Worm (Caenorhabditis elegans) whole organism, L4/young adult: ENCODE measurements around the gene C14A11.5.

Source experiments
- W03F9.2 ChIP-seq: fragments of 150-350 bp; optimal IDR thresholded peaks from 2 replicates; lab custom pipeline; 2014; ENCODE audit warnings: missing biosample characterization, missing genetic modification characterization
- dao-5 ChIP-seq: sonication (generic microtip); optimal IDR thresholded peaks from 2 replicates; lab custom pipeline; 2016; ENCODE audit warnings: missing genotype, missing genetic modification characterization, moderate library complexity, missing compliant biosample characterization
- him-1 ChIP-seq: sonication (generic microtip); optimal IDR thresholded peaks from 2 replicates; lab custom pipeline; 2016; ENCODE audit warnings: missing genotype, missing genetic modification reagents, missing genetic modification characterization, missing compliant biosample characterization

Gene C14A11.5

DNA sequence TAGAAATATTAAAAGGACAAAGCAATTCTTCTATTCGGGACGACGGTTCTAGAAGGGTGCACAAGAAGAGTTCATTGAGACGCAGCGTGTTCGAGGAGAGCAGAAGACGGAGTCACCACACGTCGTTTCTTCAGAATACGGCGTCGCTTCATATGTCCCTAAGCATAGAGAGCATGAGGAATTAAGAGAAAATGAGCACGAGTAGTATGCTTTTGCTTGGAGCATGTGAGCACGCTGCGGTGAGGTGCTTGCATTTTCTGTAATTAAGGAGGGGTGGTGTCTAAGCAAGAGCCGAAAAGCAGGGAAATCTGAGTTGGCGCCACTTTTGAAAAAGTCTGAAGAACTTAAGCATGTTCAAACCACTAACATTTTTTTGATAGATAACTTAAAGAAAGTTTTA is at the start of gene C14A11.5:
Gene C14A11.5, minus strand, starts transcription at position 139 of the 400 bp plus-strand sequence.
- TF ChIP-seq dao-5 (tag; lab: Kevin White, UChicago) (no peak), him-1 (tag; lab: Kevin White, UChicago) (no peak), W03F9.2 (tag; lab: Kevin White, UChicago) (no peak)

DNA sequence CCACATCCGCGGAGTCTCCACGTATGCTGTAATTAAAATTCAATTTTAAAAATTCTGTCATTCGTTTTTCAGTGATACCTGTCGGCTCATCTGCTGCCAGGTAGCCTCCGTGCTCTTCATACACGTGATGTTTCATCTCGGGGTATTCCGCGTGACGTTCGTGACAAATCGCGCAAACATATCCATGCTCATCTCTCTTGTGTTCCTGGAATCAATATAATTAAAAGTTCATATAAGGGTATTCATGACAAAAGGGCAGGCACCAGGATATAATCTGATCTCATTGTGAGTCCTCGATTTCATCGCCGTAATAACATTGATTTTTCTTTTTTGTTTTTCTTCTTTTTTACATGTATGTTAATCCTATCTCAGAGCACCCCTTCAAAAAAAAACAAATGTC is 46.6 kb upstream of the C14A11.5 start:
- TF ChIP-seq W03F9.2 (tag; lab: Kevin White, UChicago) (no peak), dao-5 (tag; lab: Kevin White, UChicago) (no peak), him-1 (tag; lab: Kevin White, UChicago) (no peak)

DNA sequence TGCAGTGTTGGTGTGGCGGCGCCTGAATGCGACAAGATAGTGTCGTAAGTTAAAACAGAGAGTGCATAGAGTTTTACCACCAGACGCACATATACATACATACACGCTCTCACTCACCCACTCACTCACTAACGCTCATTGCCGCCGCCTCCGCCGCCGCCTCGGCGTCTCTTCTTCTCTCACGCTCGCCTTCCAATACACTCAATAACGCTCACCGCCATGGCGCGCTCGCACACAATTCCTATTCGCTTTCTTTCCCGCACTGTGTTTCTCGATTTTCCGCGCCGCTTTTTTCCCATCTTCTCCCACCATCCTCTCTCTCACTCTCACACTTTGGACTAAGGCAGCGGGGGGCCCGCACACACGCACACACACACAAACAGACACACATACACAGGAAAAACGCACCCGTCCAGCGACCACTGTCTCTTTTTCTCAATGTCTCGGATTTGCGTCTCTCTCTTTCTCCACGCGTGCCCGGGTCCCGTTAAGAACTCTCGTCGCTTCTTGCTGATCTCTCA is 45.1 kb upstream of the C14A11.5 start, which contains the start of gene kin-29:
Gene kin-29, minus strand, starts transcription at position 51 of the 521 bp plus-strand sequence.
- TF ChIP-seq him-1 (tag; lab: Kevin White, UChicago): peak; percentile 79
- TF ChIP-seq dao-5 (tag; lab: Kevin White, UChicago): peak; percentile 47
- TF ChIP-seq W03F9.2 (tag; lab: Kevin White, UChicago): peak; percentile 51

DNA sequence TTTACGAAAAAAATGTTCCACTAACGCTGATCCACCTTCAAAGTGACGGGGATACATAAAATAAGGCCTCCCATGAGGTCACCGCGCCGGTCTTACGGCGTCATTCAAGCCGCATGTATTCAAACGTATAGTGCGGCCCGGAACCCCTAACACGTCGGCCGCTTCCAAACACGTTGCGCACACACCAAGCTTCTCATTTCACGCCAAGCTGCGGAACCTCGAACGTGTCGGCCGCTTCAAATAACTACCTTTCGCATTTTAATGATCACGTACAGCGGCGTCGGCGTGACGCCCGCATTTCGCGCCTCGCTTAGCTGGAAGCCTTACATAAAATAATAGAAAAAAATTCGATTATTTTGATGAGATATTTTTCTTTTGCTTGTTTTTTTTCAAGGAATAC is 36.2 kb upstream of the C14A11.5 start:
- no peak for TF ChIP-seq him-1 (tag; lab: Kevin White, UChicago)
- no peak for TF ChIP-seq dao-5 (tag; lab: Kevin White, UChicago)
- no peak for TF ChIP-seq W03F9.2 (tag; lab: Kevin White, UChicago)

DNA sequence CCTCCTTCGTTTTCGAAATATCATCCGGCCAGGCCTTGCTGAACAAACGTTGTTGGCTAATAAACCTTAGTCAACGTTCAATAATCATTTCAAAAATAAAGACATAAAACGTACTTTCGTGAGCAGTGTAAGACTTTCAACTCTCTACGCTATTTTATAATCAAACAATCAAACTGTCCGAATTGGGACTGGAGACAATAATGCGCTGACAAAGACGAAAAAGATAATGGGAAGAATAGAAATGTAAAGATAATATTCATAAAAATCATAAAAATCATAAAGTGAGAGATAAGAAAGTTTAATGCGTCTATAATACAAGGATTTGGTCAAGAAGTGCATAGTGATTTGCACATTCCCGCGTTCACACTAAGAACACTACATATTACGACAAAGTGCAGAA is 34.4 kb upstream of the C14A11.5 start:
- TF ChIP-seq W03F9.2 (tag; lab: Kevin White, UChicago) (no peak), him-1 (tag; lab: Kevin White, UChicago) (no peak), dao-5 (tag; lab: Kevin White, UChicago) (no peak)

DNA sequence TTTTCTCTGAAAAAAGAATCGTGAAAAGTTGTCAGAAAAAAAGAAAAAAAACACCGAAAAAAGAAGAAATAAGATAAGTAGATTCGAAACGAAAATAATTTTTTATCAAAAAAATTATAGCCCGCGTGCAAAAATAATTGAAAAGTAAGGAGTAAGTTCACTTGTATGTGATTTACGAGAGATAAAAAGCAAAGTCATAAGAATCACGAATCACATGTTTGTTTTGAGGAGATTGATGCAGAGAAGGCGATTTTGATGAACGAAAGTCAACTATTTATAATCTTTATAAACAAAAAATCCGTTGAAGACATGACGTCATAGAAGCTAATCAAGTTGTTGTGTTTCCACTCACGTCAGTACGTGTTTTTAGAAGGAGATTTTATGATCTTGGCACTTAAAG is 33.0 kb upstream of the C14A11.5 start, which contains the start of gene Y71H10B.1:
Gene Y71H10B.1, minus strand, starts transcription at position 6 of the 400 bp plus-strand sequence.
- no peak for TF ChIP-seq W03F9.2 (tag; lab: Kevin White, UChicago)
- TF ChIP-seq him-1 (tag; lab: Kevin White, UChicago): no peak
- no peak for TF ChIP-seq dao-5 (tag; lab: Kevin White, UChicago)

DNA sequence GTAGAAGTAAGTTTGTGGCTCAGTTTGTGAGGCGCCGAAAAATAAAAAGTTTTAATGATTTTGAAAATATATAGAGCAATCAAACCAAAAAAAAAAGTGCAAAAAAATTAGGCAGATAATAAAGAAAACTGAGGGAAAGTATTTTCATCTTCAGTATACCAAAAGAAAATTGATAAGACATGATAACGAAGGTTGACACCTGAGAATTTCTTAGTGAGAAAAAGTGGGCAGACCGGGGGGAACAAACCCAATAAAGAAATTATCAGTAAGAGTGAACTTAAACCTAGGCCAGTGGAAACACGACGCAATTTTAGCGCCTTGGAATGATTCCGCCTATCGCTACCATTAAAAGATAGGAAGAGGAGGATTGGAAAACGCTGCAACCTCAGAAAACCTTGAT is 31.3 kb upstream of the C14A11.5 start:
- TF ChIP-seq W03F9.2 (tag; lab: Kevin White, UChicago) (no peak), him-1 (tag; lab: Kevin White, UChicago) (no peak), dao-5 (tag; lab: Kevin White, UChicago) (no peak)

DNA sequence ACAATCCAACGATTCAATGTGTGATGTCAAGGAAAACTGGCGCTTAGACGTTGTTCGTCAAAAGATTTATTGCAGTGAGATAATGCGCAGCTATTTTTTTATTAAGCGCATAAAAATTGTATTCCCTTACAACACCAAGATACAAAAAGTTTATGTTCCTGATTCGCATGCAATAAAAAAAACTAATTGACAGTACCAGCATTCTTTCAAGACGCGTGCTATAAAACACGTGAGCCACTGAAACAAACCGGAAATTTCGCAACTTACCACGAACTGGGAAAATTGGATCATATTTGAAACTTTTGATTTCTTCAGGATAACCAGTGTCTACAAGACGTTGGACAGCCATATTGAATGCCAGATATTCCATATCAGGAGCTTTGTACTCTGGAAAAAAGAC is 30.1 kb upstream of the C14A11.5 start:
- TF ChIP-seq W03F9.2 (tag; lab: Kevin White, UChicago): no peak
- TF ChIP-seq him-1 (tag; lab: Kevin White, UChicago): no peak
- TF ChIP-seq dao-5 (tag; lab: Kevin White, UChicago): no peak

DNA sequence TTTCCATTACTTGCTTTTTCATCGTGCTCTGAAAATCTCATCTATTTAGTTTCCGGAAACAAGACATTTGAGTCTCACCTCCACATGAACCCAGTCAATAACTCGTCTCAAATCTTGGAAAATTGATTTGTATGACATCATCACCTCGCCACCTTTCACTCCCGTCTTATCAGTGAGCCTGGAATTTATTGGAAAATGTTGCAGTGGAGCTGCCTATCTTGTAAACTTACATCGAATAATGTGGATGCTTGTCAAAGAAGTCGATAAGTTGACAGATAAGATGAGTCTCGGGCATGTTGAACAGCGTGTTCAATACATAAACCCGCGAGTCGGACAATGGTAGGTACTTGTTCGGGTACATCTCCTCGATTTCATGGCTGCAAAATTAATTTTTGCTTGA is 29.4 kb upstream of the C14A11.5 start:
- TF ChIP-seq W03F9.2 (tag; lab: Kevin White, UChicago) (no peak), dao-5 (tag; lab: Kevin White, UChicago) (no peak), him-1 (tag; lab: Kevin White, UChicago) (no peak)

DNA sequence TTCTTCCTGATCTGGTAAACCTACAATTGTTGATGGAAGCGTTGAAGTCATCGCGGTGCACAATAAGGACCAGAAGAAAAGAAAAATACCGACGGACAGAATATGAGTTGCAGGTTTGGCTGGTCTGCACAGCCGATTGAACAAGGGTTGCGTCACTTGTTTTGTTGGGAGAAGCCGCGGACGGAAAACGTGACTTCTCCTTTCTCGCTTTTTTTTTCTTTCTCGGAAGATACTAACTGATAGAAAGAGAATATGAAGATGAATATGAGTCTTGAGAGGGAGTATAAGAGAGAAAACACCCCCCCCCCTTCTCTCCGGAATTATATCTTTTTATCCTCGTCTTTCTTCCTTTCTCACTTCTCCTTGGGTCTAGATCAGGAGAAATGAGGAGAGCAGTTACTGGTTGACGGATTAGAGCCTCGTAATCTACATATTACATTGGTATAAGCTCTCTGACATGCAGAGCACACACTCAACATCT is 20.4 kb upstream of the C14A11.5 start, which contains the start of gene ssr-2:
Gene ssr-2, minus strand, starts transcription at position 51 of the 481 bp plus-strand sequence.
- TF ChIP-seq him-1 (tag; lab: Kevin White, UChicago): no peak
- TF ChIP-seq W03F9.2 (tag; lab: Kevin White, UChicago): no peak
- TF ChIP-seq dao-5 (tag; lab: Kevin White, UChicago): no peak

DNA sequence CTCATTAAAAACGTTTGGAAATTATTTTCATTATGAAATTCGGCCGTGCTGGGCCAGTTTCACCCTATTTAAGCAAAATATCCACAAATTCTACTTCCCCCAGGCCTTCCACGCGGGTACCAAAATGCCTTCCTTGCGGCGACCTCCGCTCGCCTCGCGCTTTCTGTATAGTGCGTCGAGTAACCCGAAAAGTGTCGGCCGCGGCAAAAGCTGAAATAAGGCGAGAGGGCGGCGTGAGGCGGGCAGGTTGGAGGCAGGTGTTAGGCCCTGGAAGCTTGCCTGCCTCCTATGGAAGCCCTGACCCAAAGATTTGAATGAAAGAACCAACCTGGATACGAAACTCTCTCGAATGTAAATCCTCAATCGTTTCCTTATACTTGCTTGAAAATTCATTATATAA is 19.0 kb upstream of the C14A11.5 start:
- TF ChIP-seq dao-5 (tag; lab: Kevin White, UChicago) (no peak), W03F9.2 (tag; lab: Kevin White, UChicago) (no peak), him-1 (tag; lab: Kevin White, UChicago) (no peak)

DNA sequence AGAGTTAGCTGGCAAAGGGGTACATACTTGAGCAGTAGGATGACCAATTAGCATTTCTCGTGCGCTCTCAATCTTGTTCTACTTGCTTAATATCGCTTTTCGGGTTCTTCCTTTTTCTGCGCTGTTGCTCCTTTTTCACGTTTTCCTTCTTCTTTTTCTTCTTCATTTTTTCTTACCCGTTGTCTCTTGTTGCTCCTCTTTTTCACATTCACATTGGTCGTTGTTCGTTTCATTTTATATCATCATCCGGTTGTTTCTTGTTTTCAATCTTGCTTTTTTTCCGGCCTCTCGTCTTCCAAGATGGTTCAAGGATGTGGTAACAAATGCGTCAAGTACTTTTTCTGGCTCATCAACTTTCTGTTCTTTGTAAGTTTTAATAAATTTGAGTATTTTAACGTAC is 12.8 kb upstream of the C14A11.5 start, which contains the start of gene tsp-6:
Gene tsp-6, plus strand, starts transcription at position 301 of the 400 bp plus-strand sequence.
- TF ChIP-seq W03F9.2 (tag; lab: Kevin White, UChicago) (no peak), him-1 (tag; lab: Kevin White, UChicago) (no peak), dao-5 (tag; lab: Kevin White, UChicago) (no peak)

DNA sequence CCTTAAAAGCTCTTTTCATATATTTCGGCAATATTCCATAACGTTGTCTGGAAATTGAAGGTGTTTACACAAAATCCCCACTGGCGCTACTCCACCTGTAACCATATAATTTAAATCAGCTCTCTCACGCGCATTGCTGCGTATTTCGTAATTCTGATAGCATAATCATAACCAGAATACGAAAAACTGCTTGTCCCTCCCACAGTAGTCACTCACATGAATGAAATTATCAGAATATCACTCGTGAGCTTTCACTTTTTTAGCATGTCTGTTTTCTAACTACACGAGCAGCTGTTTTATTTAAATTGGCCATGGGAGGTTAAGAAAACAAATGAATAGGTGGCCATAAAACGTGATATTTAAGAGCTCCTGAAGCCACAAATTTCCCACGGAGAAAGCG is 12.4 kb upstream of the C14A11.5 start:
- TF ChIP-seq him-1 (tag; lab: Kevin White, UChicago) (no peak), dao-5 (tag; lab: Kevin White, UChicago) (no peak), W03F9.2 (tag; lab: Kevin White, UChicago) (no peak)

DNA sequence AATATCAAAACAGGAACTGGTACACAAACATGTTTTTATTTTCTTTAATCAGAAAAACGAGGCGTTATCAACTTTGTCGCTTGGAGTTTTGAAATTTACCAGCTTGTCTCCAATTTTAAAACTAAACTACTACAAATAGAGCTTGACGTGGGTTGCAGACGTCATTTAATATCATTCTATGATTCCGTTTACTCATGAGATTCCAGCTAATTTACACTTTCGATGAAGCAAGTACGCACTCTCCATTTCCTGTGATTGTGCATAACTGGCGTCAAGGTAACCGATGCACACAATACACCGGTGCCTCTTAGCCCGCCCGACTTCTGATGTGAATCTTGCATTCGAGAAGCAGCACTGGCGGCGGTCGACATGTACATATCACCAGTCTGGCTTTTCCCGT is 11.6 kb upstream of the C14A11.5 start:
- no peak for TF ChIP-seq W03F9.2 (tag; lab: Kevin White, UChicago)
- TF ChIP-seq dao-5 (tag; lab: Kevin White, UChicago): no peak
- TF ChIP-seq him-1 (tag; lab: Kevin White, UChicago): no peak
